Worm (Caenorhabditis elegans): ENCODE measurements around the gene K07E3.9.

K07E3.9 gene

ce11 chrX:8139146-8139545 is 31.1 kb downstream of the K07E3.9 start, which contains the start of gene C02B8.3:
C02B8.3 (plus strand) TSS chrX:8139446.
- TF ChIP-seq F23B12.7 (tag; optimal IDR thresholded peaks at IDR 0.05; ENCODE audit: insufficient read depth), result no peak
- TF ChIP-seq ceh-27 (GFP tag; optimal IDR thresholded peaks at IDR 0.05), result no peak
- no peak for TF ChIP-seq F33H1.4 (GFP tag; IDR thresholded peaks at IDR 0.05)
- no peak for TF ChIP-seq madf-6 (GFP tag; IDR thresholded peaks at IDR 0.05)
- TF ChIP-seq zfh-2 (GFP tag; conservative IDR thresholded peaks at IDR 0.05), result no peak
- no peak for TF ChIP-seq B0019.2 (GFP tag; conservative IDR thresholded peaks at IDR 0.05)
- TF ChIP-seq attf-5 (GFP tag; optimal IDR thresholded peaks at IDR 0.05), result no peak
- TF ChIP-seq K11D2.4 (GFP tag; IDR thresholded peaks at IDR 0.05), result no peak
- no peak for TF ChIP-seq F22D6.2 (tag; optimal IDR thresholded peaks at IDR 0.05)
- no peak for TF ChIP-seq Y56A3A.18 (GFP tag; IDR thresholded peaks at IDR 0.05)
- no peak for TF ChIP-seq F39B2.1 (GFP tag; IDR thresholded peaks at IDR 0.05)
- no peak for TF ChIP-seq mes-4 (tag; optimal IDR thresholded peaks at IDR 0.05)
- TF ChIP-seq mxl-1 (tag; optimal IDR thresholded peaks at IDR 0.05), result no peak
- TF ChIP-seq ZK185.1 (tag; optimal IDR thresholded peaks at IDR 0.05; ENCODE audit: poor library complexity, severe bottlenecking), result no peak
- TF ChIP-seq ceh-79 (tag; optimal IDR thresholded peaks at IDR 0.05), result no peak
- TF ChIP-seq hsf-1 (GFP tag; IDR thresholded peaks at IDR 0.05), result no peak
- no peak for TF ChIP-seq nhr-80 (tag; optimal IDR thresholded peaks at IDR 0.05)

- no peak for TF ChIP-seq madf-6 (GFP tag; IDR thresholded peaks at IDR 0.05)
- TF ChIP-seq Y53G8AR.9 (GFP tag; conservative IDR thresholded peaks at IDR 0.05), result no peak
- no peak for TF ChIP-seq B0336.3 (GFP tag; IDR thresholded peaks at IDR 0.05)
- TF ChIP-seq lsy-27 (tag; optimal IDR thresholded peaks at IDR 0.05; ENCODE audit: borderline replicate concordance, insufficient read depth), result no peak
- TF ChIP-seq egl-18 (GFP tag; IDR thresholded peaks at IDR 0.05), result no peak
- no peak for TF ChIP-seq nfya-1 (tag; optimal IDR thresholded peaks at IDR 0.05; ENCODE audit: borderline replicate concordance, insufficient read depth)
- no peak for TF ChIP-seq tbx-9 (tag; optimal IDR thresholded peaks at IDR 0.05; ENCODE audit: borderline replicate concordance)
- no peak for TF ChIP-seq snpc-1.3 (tag; optimal IDR thresholded peaks at IDR 0.05; ENCODE audit: insufficient read depth)
- TF ChIP-seq rec-8 (tag; optimal IDR thresholded peaks at IDR 0.05), result no peak
- no peak for TF ChIP-seq aptf-3 (GFP tag; IDR thresholded peaks at IDR 0.05)
- no peak for TF ChIP-seq dpff-1 (tag; optimal IDR thresholded peaks at IDR 0.05)
- TF ChIP-seq him-1 (tag; optimal IDR thresholded peaks at IDR 0.05), result no peak
- TF ChIP-seq snpc-4 (GFP tag; optimal IDR thresholded peaks at IDR 0.05), result no peak
- TF ChIP-seq snpc-4 (tag; optimal IDR thresholded peaks at IDR 0.05), result no peak
These were observed 39.4 kb downstream of the K07E3.9 start, which contains the start of gene C02B8.1 for ce11 chrX:8147398-8147797. C02B8.1 (plus strand) TSS chrX:8147698.

- TF ChIP-seq repo-1 (tag; optimal IDR thresholded peaks at IDR 0.05) (no peak), egl-18 (GFP tag; IDR thresholded peaks at IDR 0.05) (no peak), madf-6 (GFP tag; IDR thresholded peaks at IDR 0.05) (no peak), F10E7.11 (tag; optimal IDR thresholded peaks at IDR 0.05) (no peak), lsl-1 (GFP tag; optimal IDR thresholded peaks at IDR 0.05) (no peak), K11D2.4 (GFP tag; IDR thresholded peaks at IDR 0.05) (no peak), T26A5.8 (tag; optimal IDR thresholded peaks at IDR 0.05) (no peak), Y53G8AR.9 (GFP tag; conservative IDR thresholded peaks at IDR 0.05) (no peak), dpff-1 (tag; optimal IDR thresholded peaks at IDR 0.05) (no peak), Y53F4B.3 (GFP tag; IDR thresholded peaks at IDR 0.05) (no peak), rpc-1 (optimal IDR thresholded peaks at IDR 0.05) (peak; percentile 68), rpc-1 (tag; optimal IDR thresholded peaks at IDR 0.05) (peak; percentile 83), lsy-27 (tag; optimal IDR thresholded peaks at IDR 0.05; ENCODE audit: borderline replicate concordance, insufficient read depth) (no peak), egl-44 (GFP tag; IDR thresholded peaks at IDR 0.05) (no peak), zim-3 (tag; optimal IDR thresholded peaks at IDR 0.05) (no peak), F23B12.7 (tag; optimal IDR thresholded peaks at IDR 0.05; ENCODE audit: insufficient read depth) (no peak), ztf-25 (GFP tag; IDR thresholded peaks at IDR 0.05) (peak; percentile 39; the same call in 1 of the 2 replicates), Y56A3A.18 (GFP tag; IDR thresholded peaks at IDR 0.05) (no peak), sdz-38 (tag; optimal IDR thresholded peaks at IDR 0.05) (no peak), hmg-1.2 (GFP tag; IDR thresholded peaks at IDR 0.05) (peak; percentile 43; the same call in 1 of the 2 replicates), sptf-2 (GFP tag; optimal IDR thresholded peaks at IDR 0.05) (no peak), aptf-2 (GFP tag; conservative IDR thresholded peaks at IDR 0.05) (no peak), snpc-4 (GFP tag; optimal IDR thresholded peaks at IDR 0.05) (no peak), snpc-4 (tag; optimal IDR thresholded peaks at IDR 0.05) (no peak), ztf-3 (GFP tag; optimal IDR thresholded peaks at IDR 0.05) (no peak)
These were observed 41.0 kb downstream of the K07E3.9 start for ce11 chrX:8148993-8149392.

All from whole organism, young adult.